Worm (Caenorhabditis elegans): ENCODE data around the gene nhr-30.

ce11 chrV:9033267-9033666 is 11.7 kb upstream of the nhr-30 start, which contains the start of gene C25E10.4:
- TF ChIP-seq nhr-6 (tag; optimal IDR thresholded peaks at IDR 0.05) (no peak), nhr-25 (tag; optimal IDR thresholded peaks at IDR 0.05) (no peak), ama-1 (optimal IDR thresholded peaks at IDR 0.05) (no peak), elt-1 (tag; optimal IDR thresholded peaks at IDR 0.05) (no peak), egl-27 (tag; optimal IDR thresholded peaks at IDR 0.05) (no peak), peb-1 (tag; optimal IDR thresholded peaks at IDR 0.05) (no peak), unc-39 (tag; optimal IDR thresholded peaks at IDR 0.05) (no peak), elt-3 (tag; optimal IDR thresholded peaks at IDR 0.05) (no peak), fos-1 (tag; optimal IDR thresholded peaks at IDR 0.05) (no peak), lin-13 (GFP tag; optimal IDR thresholded peaks at IDR 0.05) (no peak), aly-2 (tag; optimal IDR thresholded peaks at IDR 0.05) (no peak), nhr-12 (tag; optimal IDR thresholded peaks at IDR 0.05) (no peak)
